Fruit fly (Drosophila melanogaster) whole organism, prepupa: ENCODE results near the gene CG17929.

Source experiments
- Blimp-1 ChIP-seq: fragments of 200-800 bp; sonication (Bioruptor generic); optimal IDR thresholded peaks from 3 replicates; lab custom pipeline; 2017; ENCODE audit warnings: missing biosample characterization, missing genetic modification characterization, mild to moderate bottlenecking, moderate library complexity, missing genetic modification reagents
- CG10631 ChIP-seq: fragments of 200-800 bp; sonication (Bioruptor generic); optimal IDR thresholded peaks from 2 replicates; lab custom pipeline; 2016; ENCODE audit warnings: missing biosample characterization, missing genetic modification characterization
- CG10669 ChIP-seq: fragments of 200-800 bp; sonication (Bioruptor generic); optimal IDR thresholded peaks from 3 replicates; lab custom pipeline; 2018; ENCODE audit warnings: missing biosample characterization, mild to moderate bottlenecking, missing genetic modification characterization, moderate library complexity
- CG11294 ChIP-seq: fragments of 200-800 bp; sonication (Bioruptor generic); IDR thresholded peaks from 2 replicates; pipeline ENCODE4 v1.3.6; 2022; ENCODE audit warnings: missing biosample characterization, missing genetic modification characterization
- CG11762 ChIP-seq: fragments of 200-800 bp; sonication (Bioruptor generic); optimal IDR thresholded peaks from 3 replicates; lab custom pipeline; 2016; ENCODE audit warnings: missing biosample characterization, missing genetic modification characterization; ENCODE audit not compliant: insufficient read depth
- CG15336 ChIP-seq: fragments of 200-800 bp; sonication (Bioruptor generic); IDR thresholded peaks from 2 replicates; pipeline ENCODE4 v1.3.6; 2022; ENCODE audit warnings: missing biosample characterization, missing genetic modification characterization
- CG1621 ChIP-seq: fragments of 200-800 bp; sonication (Bioruptor generic); optimal IDR thresholded peaks from 3 replicates; lab custom pipeline; 2018; ENCODE audit warnings: missing biosample characterization, mild to moderate bottlenecking, missing genetic modification characterization
- CG16779 ChIP-seq: fragments of 200-800 bp; sonication (Bioruptor generic); optimal IDR thresholded peaks from 3 replicates; lab custom pipeline; 2017; ENCODE audit warnings: missing biosample characterization, mild to moderate bottlenecking, missing genetic modification characterization
- CG31627 ChIP-seq: fragments of 200-800 bp; sonication (Bioruptor generic); optimal IDR thresholded peaks from 3 replicates; lab custom pipeline; 2016; ENCODE audit warnings: missing biosample characterization, missing genetic modification characterization
- CG32006 ChIP-seq: fragments of 200-800 bp; sonication (Bioruptor generic); optimal IDR thresholded peaks from 3 replicates; lab custom pipeline; 2017; ENCODE audit warnings: missing biosample characterization, mild to moderate bottlenecking, missing genetic modification characterization
- CG3919 ChIP-seq: fragments of 200-800 bp; sonication (Bioruptor generic); optimal IDR thresholded peaks from 3 replicates; lab custom pipeline; 2016; ENCODE audit warnings: missing biosample characterization, missing genetic modification characterization
- CG4318 ChIP-seq: fragments of 200-800 bp; sonication (Bioruptor generic); optimal IDR thresholded peaks from 3 replicates; lab custom pipeline; 2017; ENCODE audit warnings: missing biosample characterization, mild to moderate bottlenecking, missing genetic modification characterization
- CG6163 ChIP-seq: fragments of 200-800 bp; sonication (Bioruptor generic); IDR thresholded peaks from 3 replicates; pipeline ENCODE4 v1.3.6; 2022; ENCODE audit warnings: missing biosample characterization, missing genetic modification characterization
- CG6276 ChIP-seq: fragments of 200-800 bp; sonication (Bioruptor generic); optimal IDR thresholded peaks from 2 replicates; lab custom pipeline; 2017; ENCODE audit warnings: missing biosample characterization, mild to moderate bottlenecking, missing genetic modification characterization
- CG7368 ChIP-seq: fragments of 200-800 bp; sonication (Bioruptor generic); optimal IDR thresholded peaks from 3 replicates; lab custom pipeline; 2016; ENCODE audit warnings: missing biosample characterization, missing genetic modification characterization
- CG8119 ChIP-seq: fragments of 200-800 bp; sonication (Bioruptor generic); IDR thresholded peaks from 3 replicates; pipeline ENCODE4 v1.3.6; 2022; ENCODE audit warnings: missing biosample characterization, missing genetic modification characterization
- CG8632 ChIP-seq: fragments of 200-800 bp; sonication (Bioruptor generic); optimal IDR thresholded peaks from 3 replicates; lab custom pipeline; 2016; ENCODE audit warnings: missing biosample characterization, missing genetic modification characterization
- CG9139 ChIP-seq: fragments of 200-800 bp; sonication (Bioruptor generic); optimal IDR thresholded peaks from 3 replicates; lab custom pipeline; 2017; ENCODE audit warnings: missing biosample characterization, mild to moderate bottlenecking, missing genetic modification characterization
- Eip75B ChIP-seq: fragments of 200-800 bp; sonication (Bioruptor generic); optimal IDR thresholded peaks from 3 replicates; lab custom pipeline; 2016; ENCODE audit warnings: missing biosample characterization, missing genetic modification characterization
- Eip78C ChIP-seq: fragments of 200-800 bp; sonication (Bioruptor generic); peaks from one replicate; lab custom pipeline; 2016; ENCODE audit warnings: missing biosample characterization, missing genetic modification characterization
- Eip93F ChIP-seq: fragments of 200-800 bp; sonication (Bioruptor generic); optimal IDR thresholded peaks from 2 replicates; lab custom pipeline; 2016; ENCODE audit warnings: missing biosample characterization, mild to moderate bottlenecking, missing genetic modification characterization
- Ets21C ChIP-seq: fragments of 200-800 bp; sonication (Bioruptor generic); optimal IDR thresholded peaks from 3 replicates; lab custom pipeline; 2016; ENCODE audit warnings: missing biosample characterization, missing genetic modification characterization
- Gug ChIP-seq: fragments of 200-800 bp; sonication (Bioruptor generic); IDR thresholded peaks from 2 replicates; pipeline ENCODE4 v1.3.6; 2022; ENCODE audit warnings: missing biosample characterization, missing genetic modification characterization
- Hr39 ChIP-seq: fragments of 200-800 bp; sonication (Bioruptor generic); optimal IDR thresholded peaks from 2 replicates; lab custom pipeline; 2016; ENCODE audit warnings: missing biosample characterization, missing genetic modification characterization
- Met ChIP-seq: fragments of 200-800 bp; sonication (Bioruptor generic); optimal IDR thresholded peaks from 3 replicates; lab custom pipeline; 2016; ENCODE audit warnings: missing biosample characterization, missing genetic modification characterization
- OdsH ChIP-seq: fragments of 200-800 bp; sonication (Bioruptor generic); optimal IDR thresholded peaks from 3 replicates; lab custom pipeline; 2016; ENCODE audit warnings: missing biosample characterization, missing genetic modification characterization
- Sox102F ChIP-seq: fragments of 200-800 bp; sonication (Bioruptor generic); optimal IDR thresholded peaks from 2 replicates; lab custom pipeline; 2016; ENCODE audit warnings: missing biosample characterization, mild to moderate bottlenecking, missing genetic modification characterization
- Sox14 ChIP-seq: fragments of 200-800 bp; sonication (Bioruptor generic); optimal IDR thresholded peaks from 3 replicates; lab custom pipeline; 2016; ENCODE audit warnings: missing biosample characterization, missing genetic modification characterization
- achi ChIP-seq: fragments of 200-800 bp; sonication (Bioruptor generic); optimal IDR thresholded peaks from 3 replicates; lab custom pipeline; 2016; ENCODE audit warnings: missing biosample characterization, missing genetic modification characterization
- acj6 ChIP-seq: fragments of 200-800 bp; sonication (Bioruptor generic); optimal IDR thresholded peaks from 3 replicates; lab custom pipeline; 2016; ENCODE audit warnings: missing biosample characterization, missing genetic modification characterization
- dsx ChIP-seq: fragments of 200-800 bp; optimal IDR thresholded peaks from 3 replicates; lab custom pipeline; 2019; ENCODE audit warnings: missing biosample characterization, mild to moderate bottlenecking, missing genetic modification characterization, moderate library complexity; ENCODE audit not compliant: poor library complexity, severe bottlenecking
- eg ChIP-seq: fragments of 200-800 bp; sonication (Bioruptor generic); IDR thresholded peaks from 3 replicates; pipeline ENCODE4 v1.3.6; 2022; ENCODE audit warnings: missing biosample characterization, missing genetic modification characterization
- esn ChIP-seq: fragments of 200-800 bp; sonication (Bioruptor generic); optimal IDR thresholded peaks from 2 replicates; lab custom pipeline; 2016; ENCODE audit warnings: missing biosample characterization, mild to moderate bottlenecking, missing genetic modification characterization, moderate library complexity
- fd59A ChIP-seq: fragments of 200-800 bp; sonication (Bioruptor generic); optimal IDR thresholded peaks from 2 replicates; lab custom pipeline; 2017; ENCODE audit warnings: missing biosample characterization, mild to moderate bottlenecking, missing genetic modification characterization, missing genetic modification reagents
- fkh ChIP-seq: fragments of 200-800 bp; sonication (Bioruptor generic); optimal IDR thresholded peaks from 3 replicates; lab custom pipeline; 2017; ENCODE audit warnings: missing biosample characterization, mild to moderate bottlenecking, missing genetic modification characterization, moderate library complexity
- net ChIP-seq: fragments of 200-800 bp; sonication (Bioruptor generic); optimal IDR thresholded peaks from 3 replicates; lab custom pipeline; 2016; ENCODE audit warnings: missing biosample characterization, missing genetic modification characterization
- salr ChIP-seq, 2 experiments: fragments of 200-800 bp; sonication (Bioruptor generic); optimal IDR thresholded peaks; 3 replicates each; lab custom pipeline; 2016 to 2018; ENCODE audit warnings: missing biosample characterization in 2 of 2, missing genetic modification characterization in 2 of 2, mild to moderate bottlenecking in 1 of 2
- spab ChIP-seq: fragments of 200-800 bp; sonication (Bioruptor generic); optimal IDR thresholded peaks from 2 replicates; lab custom pipeline; 2017; ENCODE audit warnings: missing biosample characterization, mild to moderate bottlenecking, missing genetic modification characterization, missing genetic modification reagents
- ss ChIP-seq, 2 experiments: fragments of 200-800 bp; sonication (Bioruptor generic); optimal IDR thresholded peaks; 2 replicates in 1 of 2; 3 replicates in 1 of 2; lab custom pipeline; 2017 to 2018; ENCODE audit warnings: mild to moderate bottlenecking in 2 of 2, missing biosample characterization in 2 of 2, missing genetic modification characterization in 2 of 2, moderate library complexity in 1 of 2
- svp ChIP-seq: fragments of 200-800 bp; sonication (Bioruptor generic); peaks from one replicate; lab custom pipeline; 2016; ENCODE audit warnings: missing biosample characterization, missing genetic modification characterization

The CG17929 gene

DNA sequence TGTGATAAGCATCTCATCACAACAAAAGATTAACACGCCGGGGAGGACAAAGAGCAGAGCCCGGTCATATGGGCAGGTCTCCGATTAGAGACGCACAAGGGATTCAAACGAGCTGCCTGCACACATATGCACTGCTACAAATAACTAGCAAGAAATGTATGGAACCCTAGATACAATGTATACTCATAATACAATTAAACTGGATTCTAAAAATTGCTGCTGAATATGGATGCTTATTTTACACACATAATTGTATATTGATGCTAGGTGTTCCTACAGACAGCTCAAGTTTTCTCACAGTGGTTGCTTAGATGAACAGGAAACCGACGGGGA lies 11.7 kb downstream of the CG17929 start (continued):
- TF ChIP-seq achi (GFP tag; lab: Kevin White, UChicago): peak; percentile 69
- peak; percentile 40 for TF ChIP-seq Met (GFP tag; lab: Kevin White, UChicago)
- peak; percentile 33 for TF ChIP-seq esn (GFP tag; lab: Kevin White, UChicago)
- TF ChIP-seq CG15336: peak; percentile 59; the same call in 1 of the 2 replicates
- no peak for TF ChIP-seq Eip93F (GFP tag; lab: Kevin White, UChicago)
- peak; percentile 7 to 13 for TF ChIP-seq salr (GFP tag; optimal IDR thresholded peaks at IDR 0.05; lab: Kevin White, UChicago)
- TF ChIP-seq CG8632: peak; percentile 4
- peak; percentile 33; the same call in 1 of the 3 replicates for TF ChIP-seq CG8119 (GFP tag; lab: Robert Waterston, UW)
- TF ChIP-seq CG11294 (GFP tag; lab: Robert Waterston, UW): no peak; the same call in 1 of the 2 replicates
- no peak for TF ChIP-seq CG9139 (GFP tag; lab: Kevin White, UChicago)
- TF ChIP-seq OdsH: peak; percentile 66
- TF ChIP-seq Ets21C (GFP tag; lab: Kevin White, UChicago): no peak
- TF ChIP-seq, all 60 proteins: peak for 43

- TF ChIP-seq CG32006 (GFP tag; lab: Kevin White, UChicago): no peak
- peak; percentile 48 for TF ChIP-seq Eip78C (GFP tag; lab: Kevin White, UChicago)
Observed at dm6 chr3R:16337863-16338262, 12.6 kb downstream of the CG17929 start.

DNA sequence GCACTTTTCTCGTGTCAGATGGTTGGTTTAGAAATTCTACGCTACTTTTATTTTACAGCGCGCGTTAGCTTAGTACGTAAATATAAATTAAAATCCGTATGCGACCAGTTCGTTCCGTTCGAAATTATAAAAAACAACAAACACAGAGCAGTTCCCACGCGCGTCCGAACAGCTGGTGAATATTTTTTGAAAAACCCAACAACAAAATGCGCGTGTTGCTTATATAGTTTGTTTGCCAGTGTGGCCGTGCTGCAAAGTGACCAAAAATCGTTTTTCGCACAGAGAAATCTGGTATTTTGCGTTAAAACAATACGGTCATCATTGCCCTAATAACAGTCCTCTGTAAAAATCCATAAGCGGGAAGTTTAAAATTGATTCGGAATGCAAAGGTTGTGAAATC lies 13.1 kb downstream of the CG17929 start:
- TF ChIP-seq Sox14 (peak; percentile 1), Eip75B (GFP tag; lab: Kevin White, UChicago) (peak; percentile 21), CG6163 (0 out of 3 replicates have a peak, but pooled peaks have one; percentile 21), ss (GFP tag; optimal IDR thresholded peaks at IDR 0.05; lab: Kevin White, UChicago) (peak in 1 of 2 experiments; percentile 56), Ets21C (GFP tag; lab: Kevin White, UChicago) (no peak), fkh (peak; percentile 25), Eip78C (GFP tag; lab: Kevin White, UChicago) (peak; percentile 54), acj6 (GFP tag; lab: Kevin White, UChicago) (no peak), CG1621 (tag; lab: Kevin White, UChicago) (peak; percentile 50), dsx (GFP tag; lab: Kevin White, UChicago) (peak; percentile 30), esn (GFP tag; lab: Kevin White, UChicago) (peak; percentile 10), Gug (no peak)

dm6 chr3R:16339475-16339874 lies 14.2 kb downstream of the CG17929 start, which contains the start of gene Sulf1:
Gene Sulf1, minus strand, starts transcription at chr3R:16339575.
- TF ChIP-seq Ets21C (GFP tag; lab: Kevin White, UChicago) (no peak), Sox102F (no peak), CG1621 (tag; lab: Kevin White, UChicago) (no peak), fd59A (GFP tag; lab: Kevin White, UChicago) (no peak), spab (GFP tag; lab: Kevin White, UChicago) (no peak), eg (GFP tag; lab: Robert Waterston, UW) (no peak), CG6276 (GFP tag; lab: Kevin White, UChicago) (no peak), fkh (no peak), CG9139 (GFP tag; lab: Kevin White, UChicago) (no peak), CG10631 (no peak), Gug (no peak), CG3919 (no peak), Met (GFP tag; lab: Kevin White, UChicago) (no peak), CG10669 (GFP tag; lab: Kevin White, UChicago) (no peak)

DNA sequence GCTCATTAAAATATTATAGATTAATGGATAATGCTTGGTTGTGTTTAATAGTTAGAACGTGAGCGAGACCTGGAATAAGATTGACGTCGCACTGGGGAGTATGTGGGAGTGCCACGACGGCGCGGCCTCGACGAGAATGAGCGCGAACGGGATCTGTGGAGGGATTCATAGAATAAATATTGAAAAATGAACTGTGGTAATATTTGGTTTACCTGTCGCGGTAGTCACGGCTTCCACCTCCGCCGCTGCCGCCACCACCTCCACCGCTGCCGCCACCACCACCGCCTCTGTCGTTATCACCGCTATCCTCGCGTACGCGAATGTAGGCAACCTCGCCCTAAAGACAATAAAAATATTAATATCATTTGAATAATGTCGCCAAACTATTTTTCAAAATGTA lies 15.3 kb downstream of the CG17929 start:
- TF ChIP-seq Met (GFP tag; lab: Kevin White, UChicago): no peak
- TF ChIP-seq CG9139 (GFP tag; lab: Kevin White, UChicago): peak; percentile 34
- no peak for TF ChIP-seq net (GFP tag; lab: Kevin White, UChicago)
- TF ChIP-seq ss (GFP tag; optimal IDR thresholded peaks at IDR 0.05; lab: Kevin White, UChicago): peak in 1 of 2 experiments; percentile 80
- TF ChIP-seq CG7368 (GFP tag; lab: Kevin White, UChicago): no peak
- TF ChIP-seq CG31627 (GFP tag; lab: Kevin White, UChicago): no peak
- no peak for TF ChIP-seq Sox102F
- peak; percentile 2 for TF ChIP-seq CG3919
- TF ChIP-seq eg (GFP tag; lab: Robert Waterston, UW): peak; percentile 60; the same call in 2 of the 3 replicates
- peak; percentile 53; the same call in 1 of the 3 replicates for TF ChIP-seq CG6163
- TF ChIP-seq spab (GFP tag; lab: Kevin White, UChicago): peak; percentile 25
- 0 out of 2 replicates have a peak, but pooled peaks have one; percentile 8 for TF ChIP-seq CG11294 (GFP tag; lab: Robert Waterston, UW)
- no peak for TF ChIP-seq Hr39 (GFP tag; lab: Kevin White, UChicago)
- TF ChIP-seq CG15336: 0 out of 2 replicates have a peak, but pooled peaks have one; percentile 28
- TF ChIP-seq Eip78C (GFP tag; lab: Kevin White, UChicago): peak; percentile 71
- peak; percentile 6 for TF ChIP-seq CG1621 (tag; lab: Kevin White, UChicago)
- no peak for TF ChIP-seq CG32006 (GFP tag; lab: Kevin White, UChicago)
- TF ChIP-seq fd59A (GFP tag; lab: Kevin White, UChicago): no peak
- no peak for TF ChIP-seq Blimp-1 (GFP tag; lab: Kevin White, UChicago)
- no peak for TF ChIP-seq svp
- no peak for TF ChIP-seq CG16779
- TF ChIP-seq CG4318 (GFP tag; lab: Kevin White, UChicago): no peak
- no peak for TF ChIP-seq Sox14
- TF ChIP-seq CG10631: no peak
- TF ChIP-seq CG11762 (GFP tag; lab: Kevin White, UChicago): no peak
